Worm (Caenorhabditis elegans): ENCODE measurements around the gene C15C7.6.

DNA sequence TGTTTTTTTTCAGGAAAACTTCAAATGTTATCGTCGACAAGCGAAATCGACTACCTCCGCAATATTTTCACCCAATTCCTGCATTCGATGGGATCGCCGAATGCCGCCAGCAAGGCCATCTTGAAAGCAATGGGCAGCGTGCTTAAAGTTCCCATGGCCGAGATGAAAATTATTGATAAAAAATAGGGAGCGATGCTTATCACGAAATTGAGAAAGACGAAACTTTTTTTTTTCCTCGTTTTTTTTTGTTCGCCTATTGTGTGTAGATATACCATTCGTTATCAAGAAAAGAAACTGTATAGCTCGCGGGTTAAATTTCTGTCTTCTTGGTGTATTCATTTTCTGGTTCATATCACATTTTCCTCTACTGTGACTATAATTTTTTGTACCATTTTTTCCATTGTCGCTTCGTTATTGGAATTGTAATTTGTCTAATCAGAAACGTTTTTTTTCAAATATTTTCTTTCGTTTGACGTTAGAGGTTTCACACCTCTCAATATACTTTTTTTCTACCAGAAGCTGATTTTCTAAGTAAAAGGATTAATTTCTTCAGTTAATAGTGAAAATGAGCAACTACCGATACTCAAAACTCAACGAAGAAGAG, 6.3 kb downstream of the C15C7.6 start, which contains the start of gene syx-6:
- TF ChIP-seq unc-62 (GFP tag; optimal IDR thresholded peaks at IDR 0.05): no peak
- TF ChIP-seq nhr-12 (tag; optimal IDR thresholded peaks at IDR 0.05): no peak
- no peak for TF ChIP-seq nhr-28 (tag; optimal IDR thresholded peaks at IDR 0.05)
- no peak for TF ChIP-seq ces-1 (GFP tag; optimal IDR thresholded peaks at IDR 0.05)
- TF ChIP-seq snpc-4 (tag; optimal IDR thresholded peaks at IDR 0.05): no peak
- TF ChIP-seq nhr-76 (tag; optimal IDR thresholded peaks at IDR 0.05): no peak
- TF ChIP-seq lin-32 (GFP tag; optimal IDR thresholded peaks at IDR 0.05): no peak

Data from whole organism, mixed stage, embryonic.